Worm (Caenorhabditis elegans) whole organism, L1 larva: ENCODE results near the gene stdh-3.

ENCODE experiments used
- F16B12.6 ChIP-seq: fragments of 150-350 bp; optimal IDR thresholded peaks from 2 replicates; lab custom pipeline; 2014; ENCODE audit warnings: missing biosample characterization, missing genetic modification characterization
- aha-1 ChIP-seq: fragments of 150-350 bp; optimal IDR thresholded peaks from 2 replicates; lab custom pipeline; 2014; ENCODE audit warnings: missing biosample characterization, missing genetic modification characterization
- alr-1 ChIP-seq: fragments of 200-800 bp; sonication (Bioruptor generic); optimal IDR thresholded peaks from 2 replicates; lab custom pipeline; 2018; ENCODE audit warnings: borderline replicate concordance, mild to moderate bottlenecking, missing genetic modification characterization, missing compliant biosample characterization
- blmp-1 ChIP-seq: fragments of 150-350 bp; optimal IDR thresholded peaks from 2 replicates; lab custom pipeline; 2014; ENCODE audit warnings: missing biosample characterization, missing genetic modification characterization
- ceh-63 ChIP-seq: fragments of 200-800 bp; sonication (Bioruptor generic); optimal IDR thresholded peaks from 2 replicates; lab custom pipeline; 2018; ENCODE audit warnings: mild to moderate bottlenecking, missing genetic modification characterization, missing compliant biosample characterization
- ceh-82 ChIP-seq, 3 experiments: fragments of 150-350 bp in 1 of 3; sonication (generic microtip) in 2 of 3; optimal IDR thresholded peaks; 2 replicates each; lab custom pipeline; 2014 to 2017; ENCODE audit warnings: missing biosample characterization in 3 of 3, missing genetic modification characterization in 3 of 3
- dpl-1 ChIP-seq, 3 experiments: fragments of 150-350 bp in 2 of 3; sonication (generic microtip) in 1 of 3; optimal IDR thresholded peaks; 2 replicates each; lab custom pipeline; 2014 to 2017; ENCODE audit warnings: missing biosample characterization in 3 of 3, missing genetic modification characterization in 3 of 3, missing genetic modification reagents in 3 of 3
- efl-1 ChIP-seq, 4 experiments: fragments of 150-350 bp; optimal IDR thresholded peaks in 3 of 4; peaks in 1 of 4; 1 replicate in 1 of 4; 2 replicates in 3 of 4; lab custom pipeline; 2014; ENCODE audit warnings: missing biosample characterization in 2 of 4, missing genetic modification characterization in 2 of 4, missing genetic modification reagents in 2 of 4
- efl-3 ChIP-seq: fragments of 200-800 bp; sonication (Bioruptor generic); optimal IDR thresholded peaks from 2 replicates; lab custom pipeline; 2018; ENCODE audit warnings: mild to moderate bottlenecking, missing genetic modification characterization, missing compliant biosample characterization
- elt-2 ChIP-seq: sonication (generic microtip); optimal IDR thresholded peaks from 2 replicates; lab custom pipeline; 2016; ENCODE audit warnings: missing genetic modification characterization, mild to moderate bottlenecking, inconsistent platforms, missing compliant biosample characterization, missing genetic modification reagents
- elt-3 ChIP-seq, 6 experiments: fragments of 150-350 bp in 1 of 6; sonication (generic microtip); optimal IDR thresholded peaks; 2 replicates each; lab custom pipeline; 2017 to 2018; ENCODE audit warnings: missing biosample characterization in 6 of 6, missing genetic modification characterization in 6 of 6, inconsistent platforms in 1 of 6
- ets-5 ChIP-seq: fragments of 200-800 bp; sonication (Bioruptor generic); IDR thresholded peaks from 2 replicates; pipeline ENCODE4 v1.3.6; 2022; ENCODE audit warnings: missing genetic modification characterization, missing compliant biosample characterization
- fkh-4 ChIP-seq: sonication (generic microtip); optimal IDR thresholded peaks from 2 replicates; lab custom pipeline; 2016; ENCODE audit warnings: missing compliant biosample characterization, missing genetic modification characterization, borderline replicate concordance
- isw-1 ChIP-seq: fragments of 200-800 bp; sonication (Bioruptor generic); IDR thresholded peaks from 2 replicates; pipeline ENCODE4 v1.3.6; 2022; ENCODE audit warnings: missing genetic modification characterization, missing compliant biosample characterization
- jun-1 ChIP-seq: fragments of 150-350 bp; optimal IDR thresholded peaks from 2 replicates; lab custom pipeline; 2014; ENCODE audit warnings: missing biosample characterization, missing genetic modification reagents, missing genetic modification characterization
- lin-14 ChIP-seq: fragments of 200-800 bp; sonication (Bioruptor generic); optimal IDR thresholded peaks from 2 replicates; lab custom pipeline; 2018; ENCODE audit warnings: mild to moderate bottlenecking, missing genetic modification characterization, moderate library complexity, missing compliant biosample characterization
- lin-15B ChIP-seq: fragments of 150-350 bp; sonication (generic microtip); optimal IDR thresholded peaks from 3 replicates; lab custom pipeline; 2014; ENCODE audit warnings: missing biosample characterization, missing genetic modification characterization
- lin-35 ChIP-seq, 2 experiments: fragments of 150-350 bp; optimal IDR thresholded peaks; 2 replicates each; lab custom pipeline; 2014; ENCODE audit warnings: missing biosample characterization in 2 of 2, missing genetic modification characterization in 2 of 2, missing genetic modification reagents in 2 of 2
- lir-3 ChIP-seq: sonication (generic microtip); optimal IDR thresholded peaks from 2 replicates; lab custom pipeline; 2016; ENCODE audit warnings: mild to moderate bottlenecking, missing genetic modification characterization, moderate library complexity, missing compliant biosample characterization; ENCODE audit not compliant: poor library complexity
- lsy-2 ChIP-seq, 2 experiments: fragments of 150-350 bp; optimal IDR thresholded peaks; 2 replicates each; lab custom pipeline; 2014; ENCODE audit warnings: missing biosample characterization in 2 of 2, missing genetic modification characterization in 2 of 2
- mdl-1 ChIP-seq, 2 experiments: fragments of 150-350 bp; optimal IDR thresholded peaks; 2 replicates each; lab custom pipeline; 2014 to 2017; ENCODE audit warnings: missing biosample characterization in 2 of 2, missing genetic modification characterization in 2 of 2, inconsistent platforms in 1 of 2
- mef-2 ChIP-seq: fragments of 150-350 bp; optimal IDR thresholded peaks from 2 replicates; lab custom pipeline; 2014; ENCODE audit warnings: missing biosample characterization, missing genetic modification characterization
- nhr-20 ChIP-seq: sonication (generic microtip); optimal IDR thresholded peaks from 2 replicates; lab custom pipeline; 2016; ENCODE audit warnings: mild to moderate bottlenecking, missing genetic modification characterization, missing compliant biosample characterization
- nhr-28 ChIP-seq: fragments of 150-350 bp; optimal IDR thresholded peaks from 2 replicates; lab custom pipeline; 2014; ENCODE audit warnings: missing biosample characterization, missing genetic modification characterization
- nhr-47 ChIP-seq: sonication (generic microtip); optimal IDR thresholded peaks from 2 replicates; lab custom pipeline; 2016; ENCODE audit warnings: mild to moderate bottlenecking, missing genetic modification characterization, moderate library complexity, missing compliant biosample characterization
- nhr-84 ChIP-seq: sonication (generic microtip); optimal IDR thresholded peaks from 2 replicates; lab custom pipeline; 2017; ENCODE audit warnings: missing biosample characterization, missing genetic modification characterization
- pqm-1 ChIP-seq: sonication (generic microtip); optimal IDR thresholded peaks from 3 replicates; lab custom pipeline; 2017; ENCODE audit warnings: missing biosample characterization, missing genetic modification characterization
- snu-23 ChIP-seq: sonication (generic microtip); optimal IDR thresholded peaks from 2 replicates; lab custom pipeline; 2016; ENCODE audit warnings: missing genetic modification characterization, missing compliant biosample characterization
- sox-4 ChIP-seq: sonication (generic microtip); optimal IDR thresholded peaks from 2 replicates; lab custom pipeline; 2016; ENCODE audit warnings: missing genetic modification characterization, missing compliant biosample characterization
- swsn-7 ChIP-seq: sonication (generic microtip); optimal IDR thresholded peaks from 2 replicates; lab custom pipeline; 2016; ENCODE audit warnings: missing genetic modification characterization, missing compliant biosample characterization
- tlp-1 ChIP-seq: fragments of 150-350 bp; optimal IDR thresholded peaks from 2 replicates; lab custom pipeline; 2014; ENCODE audit warnings: missing biosample characterization, missing genetic modification characterization
- unc-86 ChIP-seq: sonication (generic microtip); optimal IDR thresholded peaks from 2 replicates; lab custom pipeline; 2016; ENCODE audit warnings: missing genetic modification characterization, missing compliant biosample characterization
- unc-98 ChIP-seq: fragments of 200-800 bp; sonication (Bioruptor generic); IDR thresholded peaks from 2 replicates; pipeline ENCODE4 v1.3.6; 2022; ENCODE audit warnings: missing genetic modification characterization, missing compliant biosample characterization

Gene stdh-3

ce11 chrV:13880163-13880562, 24.2 kb upstream of the stdh-3 start (continued):
- TF ChIP-seq lir-3 (no peak), aha-1 (no peak), lin-35 (GFP tag; optimal IDR thresholded peaks at IDR 0.05; lab: Kevin White, UChicago) (peak; percentile 19 to 55), lsy-2 (tag; optimal IDR thresholded peaks at IDR 0.05; lab: Kevin White, UChicago) (peak in 1 of 2 experiments; percentile 41), snu-23 (peak; percentile 15)

- TF ChIP-seq efl-1 (optimal IDR thresholded peaks at IDR 0.05; lab: Kevin White, UChicago) (no peak), efl-1 (GFP tag; optimal IDR thresholded peaks at IDR 0.05 in 1 of 2; lab: Kevin White, UChicago) (no peak), sox-4 (no peak), ets-5 (no peak), dpl-1 (GFP tag; optimal IDR thresholded peaks at IDR 0.05; lab: Kevin White, UChicago) (no peak), lin-35 (GFP tag; optimal IDR thresholded peaks at IDR 0.05; lab: Kevin White, UChicago) (no peak), swsn-7 (no peak), nhr-28 (tag; lab: Kevin White, UChicago) (no peak), nhr-47 (no peak), unc-86 (tag; lab: Kevin White, UChicago) (no peak), nhr-84 (tag; lab: Kevin White, UChicago) (no peak)
Observed at ce11 chrV:13880607-13881006, 23.8 kb upstream of the stdh-3 start, which contains the start of gene T22G5.3. TSS of gene T22G5.3 (plus strand) at chrV:13880907.

ce11 chrV:13882192-13882591, 22.2 kb upstream of the stdh-3 start:
- TF ChIP-seq isw-1 (GFP tag; lab: Robert Waterston, UW) (peak; percentile 11; the same call in 1 of the 2 replicates), unc-98 (GFP tag; lab: Robert Waterston, UW) (peak; percentile 53; the same call in 1 of the 2 replicates)

- TF ChIP-seq pqm-1: no peak
- no peak for TF ChIP-seq F16B12.6
- no peak for TF ChIP-seq snu-23
- no peak for TF ChIP-seq alr-1 (tag; lab: Kevin White, UChicago)
- TF ChIP-seq mef-2 (tag; lab: Kevin White, UChicago): no peak
- TF ChIP-seq, all 84 proteins: peak for 0
Observed at ce11 chrV:13887358-13887757, 17.1 kb upstream of the stdh-3 start, which contains the start of gene srsx-19. TSS of gene srsx-19 (plus strand) at chrV:13887658.

ce11 chrV:13889516-13889915, 14.9 kb upstream of the stdh-3 start, which contains the start of gene spp-12:
TSS of gene spp-12 (plus strand) at chrV:13889816.
- TF ChIP-seq efl-1 (optimal IDR thresholded peaks at IDR 0.05; lab: Kevin White, UChicago) (no peak), efl-1 (GFP tag; optimal IDR thresholded peaks at IDR 0.05 in 1 of 2; lab: Kevin White, UChicago) (peak in 1 of 2 experiments; percentile 6), jun-1 (tag; lab: Kevin White, UChicago) (no peak), elt-3 (tag; optimal IDR thresholded peaks at IDR 0.05; lab: Kevin White, UChicago) (no peak)

ce11 chrV:13890473-13890872, 13.9 kb upstream of the stdh-3 start, which contains the start of gene lbp-8:
TSS of gene lbp-8 (plus strand) at chrV:13890773.
- TF ChIP-seq lin-35 (GFP tag; optimal IDR thresholded peaks at IDR 0.05; lab: Kevin White, UChicago) (no peak), F16B12.6 (no peak), fkh-4 (tag; lab: Kevin White, UChicago) (no peak), mef-2 (tag; lab: Kevin White, UChicago) (no peak), lin-15B (tag; lab: Kevin White, UChicago) (no peak), tlp-1 (no peak), elt-2 (tag; lab: Kevin White, UChicago) (no peak), lin-14 (GFP tag; lab: Kevin White, UChicago) (no peak), efl-3 (GFP tag; lab: Kevin White, UChicago) (no peak), alr-1 (tag; lab: Kevin White, UChicago) (no peak), mdl-1 (tag; optimal IDR thresholded peaks at IDR 0.05; lab: Kevin White, UChicago) (no peak), nhr-20 (tag; lab: Kevin White, UChicago) (no peak), ceh-63 (GFP tag; lab: Kevin White, UChicago) (no peak), ceh-82 (tag; optimal IDR thresholded peaks at IDR 0.05; lab: Kevin White, UChicago) (no peak), blmp-1 (no peak)
